Worm (Caenorhabditis elegans) whole organism, L1 larva: ENCODE data around the gene shc-3.

ENCODE experiments used
- C04F5.9 ChIP-seq: sonication (generic microtip); optimal IDR thresholded peaks from 2 replicates; lab custom pipeline; 2016; ENCODE audit warnings: missing genetic modification characterization, missing compliant biosample characterization
- C34B4.2 ChIP-seq: sonication (generic microtip); optimal IDR thresholded peaks from 2 replicates; lab custom pipeline; 2017; ENCODE audit warnings: mild to moderate bottlenecking, missing genetic modification characterization, missing compliant biosample characterization
- F16B12.6 ChIP-seq: fragments of 150-350 bp; optimal IDR thresholded peaks from 2 replicates; lab custom pipeline; 2014; ENCODE audit warnings: missing biosample characterization, missing genetic modification characterization
- Y116A8C.19 ChIP-seq: sonication (generic microtip); optimal IDR thresholded peaks from 2 replicates; lab custom pipeline; 2016; ENCODE audit warnings: missing compliant biosample characterization, missing genetic modification characterization, borderline replicate concordance
- aha-1 ChIP-seq: fragments of 150-350 bp; optimal IDR thresholded peaks from 2 replicates; lab custom pipeline; 2014; ENCODE audit warnings: missing biosample characterization, missing genetic modification characterization
- alr-1 ChIP-seq: fragments of 200-800 bp; sonication (Bioruptor generic); optimal IDR thresholded peaks from 2 replicates; lab custom pipeline; 2018; ENCODE audit warnings: borderline replicate concordance, mild to moderate bottlenecking, missing genetic modification characterization, missing compliant biosample characterization
- ceh-63 ChIP-seq: fragments of 200-800 bp; sonication (Bioruptor generic); optimal IDR thresholded peaks from 2 replicates; lab custom pipeline; 2018; ENCODE audit warnings: mild to moderate bottlenecking, missing genetic modification characterization, missing compliant biosample characterization
- ceh-8 ChIP-seq: fragments of 200-800 bp; sonication (Bioruptor generic); optimal IDR thresholded peaks from 2 replicates; lab custom pipeline; 2018; ENCODE audit warnings: mild to moderate bottlenecking, missing genetic modification characterization, moderate library complexity, missing compliant biosample characterization
- ceh-82 ChIP-seq, 3 experiments: fragments of 150-350 bp in 1 of 3; sonication (generic microtip) in 2 of 3; optimal IDR thresholded peaks; 2 replicates each; lab custom pipeline; 2014 to 2017; ENCODE audit warnings: missing biosample characterization in 3 of 3, missing genetic modification characterization in 3 of 3
- ceh-88 ChIP-seq: fragments of 200-800 bp; sonication (Bioruptor generic); IDR thresholded peaks from 2 replicates; pipeline ENCODE4 v1.3.6; 2022; ENCODE audit warnings: missing genetic modification characterization, missing compliant biosample characterization
- ces-1 ChIP-seq: fragments of 150-350 bp; optimal IDR thresholded peaks from 2 replicates; lab custom pipeline; 2014; ENCODE audit warnings: missing biosample characterization, missing genetic modification reagents, missing genetic modification characterization
- dpl-1 ChIP-seq, 3 experiments: fragments of 150-350 bp in 2 of 3; sonication (generic microtip) in 1 of 3; optimal IDR thresholded peaks; 2 replicates each; lab custom pipeline; 2014 to 2017; ENCODE audit warnings: missing biosample characterization in 3 of 3, missing genetic modification characterization in 3 of 3, missing genetic modification reagents in 3 of 3
- dsc-1 ChIP-seq: sonication (generic microtip); optimal IDR thresholded peaks from 2 replicates; lab custom pipeline; 2016; ENCODE audit warnings: mild to moderate bottlenecking, missing genetic modification characterization, missing compliant biosample characterization
- efl-1 ChIP-seq, 4 experiments: fragments of 150-350 bp; optimal IDR thresholded peaks in 3 of 4; peaks in 1 of 4; 1 replicate in 1 of 4; 2 replicates in 3 of 4; lab custom pipeline; 2014; ENCODE audit warnings: missing biosample characterization in 2 of 4, missing genetic modification characterization in 2 of 4, missing genetic modification reagents in 2 of 4
- efl-3 ChIP-seq: fragments of 200-800 bp; sonication (Bioruptor generic); optimal IDR thresholded peaks from 2 replicates; lab custom pipeline; 2018; ENCODE audit warnings: mild to moderate bottlenecking, missing genetic modification characterization, missing compliant biosample characterization
- egl-27 ChIP-seq, 2 experiments: fragments of 150-350 bp in 1 of 2; sonication (generic microtip); optimal IDR thresholded peaks; 3 replicates each; lab custom pipeline; 2017 to 2018; ENCODE audit warnings: missing biosample characterization in 2 of 2, missing genetic modification characterization in 2 of 2, missing genetic modification reagents in 2 of 2
- fkh-8 ChIP-seq: sonication (generic microtip); optimal IDR thresholded peaks from 2 replicates; lab custom pipeline; 2016; ENCODE audit warnings: mild to moderate bottlenecking, missing genetic modification characterization, missing compliant biosample characterization
- fos-1 ChIP-seq: fragments of 150-350 bp; optimal IDR thresholded peaks from 2 replicates; lab custom pipeline; 2014; ENCODE audit warnings: missing biosample characterization, missing genetic modification characterization
- hlh-4 ChIP-seq: sonication (generic microtip); optimal IDR thresholded peaks from 2 replicates; lab custom pipeline; 2016; ENCODE audit warnings: mild to moderate bottlenecking, missing genetic modification characterization, missing compliant biosample characterization
- lin-14 ChIP-seq: fragments of 200-800 bp; sonication (Bioruptor generic); optimal IDR thresholded peaks from 2 replicates; lab custom pipeline; 2018; ENCODE audit warnings: mild to moderate bottlenecking, missing genetic modification characterization, moderate library complexity, missing compliant biosample characterization
- lin-35 ChIP-seq, 2 experiments: fragments of 150-350 bp; optimal IDR thresholded peaks; 2 replicates each; lab custom pipeline; 2014; ENCODE audit warnings: missing biosample characterization in 2 of 2, missing genetic modification characterization in 2 of 2, missing genetic modification reagents in 2 of 2
- lsy-2 ChIP-seq, 2 experiments: fragments of 150-350 bp; optimal IDR thresholded peaks; 2 replicates each; lab custom pipeline; 2014; ENCODE audit warnings: missing biosample characterization in 2 of 2, missing genetic modification characterization in 2 of 2
- mab-9 ChIP-seq: fragments of 200-800 bp; sonication (Bioruptor generic); IDR thresholded peaks from 2 replicates; pipeline ENCODE4 v1.3.6; 2022; ENCODE audit warnings: missing genetic modification reagents, missing genetic modification characterization, missing compliant biosample characterization
- mdl-1 ChIP-seq, 2 experiments: fragments of 150-350 bp; optimal IDR thresholded peaks; 2 replicates each; lab custom pipeline; 2014 to 2017; ENCODE audit warnings: missing biosample characterization in 2 of 2, missing genetic modification characterization in 2 of 2, inconsistent platforms in 1 of 2
- nhr-12 ChIP-seq: sonication (generic microtip); optimal IDR thresholded peaks from 2 replicates; lab custom pipeline; 2017; ENCODE audit warnings: missing biosample characterization, missing genetic modification characterization
- nhr-20 ChIP-seq: sonication (generic microtip); optimal IDR thresholded peaks from 2 replicates; lab custom pipeline; 2016; ENCODE audit warnings: mild to moderate bottlenecking, missing genetic modification characterization, missing compliant biosample characterization
- nhr-237 ChIP-seq: fragments of 150-350 bp; optimal IDR thresholded peaks from 2 replicates; lab custom pipeline; 2014; ENCODE audit warnings: missing biosample characterization, missing genetic modification characterization
- nhr-47 ChIP-seq: sonication (generic microtip); optimal IDR thresholded peaks from 2 replicates; lab custom pipeline; 2016; ENCODE audit warnings: mild to moderate bottlenecking, missing genetic modification characterization, moderate library complexity, missing compliant biosample characterization
- nhr-71 ChIP-seq: sonication (generic microtip); optimal IDR thresholded peaks from 2 replicates; lab custom pipeline; 2016; ENCODE audit warnings: mild to moderate bottlenecking, missing genetic modification characterization, moderate library complexity, missing compliant biosample characterization
- nhr-76 ChIP-seq: sonication (generic microtip); optimal IDR thresholded peaks from 2 replicates; lab custom pipeline; 2017; ENCODE audit warnings: missing biosample characterization, missing genetic modification characterization
- nhr-77 ChIP-seq: fragments of 150-350 bp; optimal IDR thresholded peaks from 2 replicates; lab custom pipeline; 2014; ENCODE audit warnings: missing biosample characterization, missing genetic modification characterization
- nhr-84 ChIP-seq: sonication (generic microtip); optimal IDR thresholded peaks from 2 replicates; lab custom pipeline; 2017; ENCODE audit warnings: missing biosample characterization, missing genetic modification characterization
- nhr-85 ChIP-seq: sonication (generic microtip); peaks from one replicate; lab custom pipeline; 2016; ENCODE audit warnings: missing genetic modification characterization, inconsistent platforms, missing compliant biosample characterization
- pag-3 ChIP-seq: sonication (generic microtip); optimal IDR thresholded peaks from 2 replicates; lab custom pipeline; 2017; ENCODE audit warnings: missing genetic modification characterization, mild to moderate bottlenecking, missing compliant biosample characterization, antibody characterized with exemption, borderline replicate concordance; ENCODE audit not compliant: insufficient read depth
- pax-3 ChIP-seq: fragments of 200-800 bp; sonication (Bioruptor generic); optimal IDR thresholded peaks from 2 replicates; lab custom pipeline; 2018; ENCODE audit warnings: mild to moderate bottlenecking, missing genetic modification characterization, moderate library complexity, missing compliant biosample characterization
- skn-1 ChIP-seq: fragments of 150-350 bp; optimal IDR thresholded peaks from 2 replicates; lab custom pipeline; 2014; ENCODE audit warnings: missing biosample characterization, missing genetic modification characterization
- snu-23 ChIP-seq: sonication (generic microtip); optimal IDR thresholded peaks from 2 replicates; lab custom pipeline; 2016; ENCODE audit warnings: missing genetic modification characterization, missing compliant biosample characterization
- unc-130 ChIP-seq: fragments of 150-350 bp; optimal IDR thresholded peaks from 2 replicates; lab custom pipeline; 2017; ENCODE audit warnings: missing biosample characterization, missing genetic modification characterization, inconsistent platforms
- unc-62 ChIP-seq: fragments of 150-350 bp; optimal IDR thresholded peaks from 2 replicates; lab custom pipeline; 2014; ENCODE audit warnings: missing biosample characterization, missing genetic modification reagents, missing genetic modification characterization
- unc-86 ChIP-seq: sonication (generic microtip); optimal IDR thresholded peaks from 2 replicates; lab custom pipeline; 2016; ENCODE audit warnings: missing genetic modification characterization, missing compliant biosample characterization
- unc-98 ChIP-seq: fragments of 200-800 bp; sonication (Bioruptor generic); IDR thresholded peaks from 2 replicates; pipeline ENCODE4 v1.3.6; 2022; ENCODE audit warnings: missing genetic modification characterization, missing compliant biosample characterization
- xbp-1 ChIP-seq: sonication (generic microtip); optimal IDR thresholded peaks from 2 replicates; lab custom pipeline; 2016; ENCODE audit warnings: missing genetic modification characterization, missing compliant biosample characterization
- ztf-11 ChIP-seq, 2 experiments: sonication (generic microtip); optimal IDR thresholded peaks; 2 replicates each; lab custom pipeline; 2016 to 2017; ENCODE audit warnings: missing genetic modification characterization in 2 of 2, missing biosample characterization in 1 of 2, missing compliant biosample characterization in 1 of 2
- ztf-4 ChIP-seq: fragments of 150-350 bp; optimal IDR thresholded peaks from 2 replicates; lab custom pipeline; 2014; ENCODE audit warnings: missing biosample characterization, missing genetic modification characterization

The shc-3 gene

DNA sequence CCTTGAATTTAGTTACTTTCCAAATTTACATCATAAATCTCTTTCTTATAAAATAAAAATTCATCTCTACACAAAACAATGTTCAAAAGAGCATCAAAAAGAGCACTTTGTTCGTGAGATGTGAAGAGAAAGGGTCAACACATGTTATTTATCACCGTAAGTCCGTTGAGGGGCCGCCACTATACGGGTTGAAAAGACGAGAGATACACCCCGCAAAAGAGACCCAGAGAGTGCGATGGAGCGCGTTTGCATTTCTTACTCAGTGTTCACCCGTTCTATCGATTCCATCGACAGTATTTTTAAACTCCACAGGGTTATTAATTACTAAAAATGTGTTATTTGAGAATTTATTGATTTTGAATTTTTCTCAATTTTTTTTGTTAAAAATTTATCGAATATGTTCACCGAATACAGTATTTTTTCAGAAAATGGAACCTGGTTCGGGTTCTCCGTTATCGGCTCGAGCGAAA is 9.6 kb downstream of the shc-3 start, which contains the start of gene pix-1 (continued):
- TF ChIP-seq nhr-84 (tag; lab: Kevin White, UChicago) (no peak), F16B12.6 (no peak), nhr-71 (tag; lab: Kevin White, UChicago) (peak; percentile 84), mab-9 (GFP tag; lab: Robert Waterston, UW) (no peak), efl-3 (no peak), ztf-4 (no peak), nhr-20 (peak; percentile 69), ces-1 (GFP tag; lab: Kevin White, UChicago) (no peak), unc-98 (GFP tag; lab: Robert Waterston, UW) (no peak), alr-1 (no peak), lsy-2 (tag; optimal IDR thresholded peaks at IDR 0.05; lab: Kevin White, UChicago) (peak; percentile 59 to 69), nhr-237 (tag; lab: Kevin White, UChicago) (no peak), mdl-1 (tag; optimal IDR thresholded peaks at IDR 0.05; lab: Kevin White, UChicago) (peak in 1 of 2 experiments; percentile 55)

- TF ChIP-seq ceh-63 (GFP tag; lab: Kevin White, UChicago) (no peak), Y116A8C.19 (tag; lab: Kevin White, UChicago) (no peak), efl-1 (optimal IDR thresholded peaks at IDR 0.05; lab: Kevin White, UChicago) (no peak), efl-1 (GFP tag; optimal IDR thresholded peaks at IDR 0.05 in 1 of 2; lab: Kevin White, UChicago) (no peak), nhr-76 (no peak), xbp-1 (tag; lab: Kevin White, UChicago) (no peak), nhr-47 (tag; lab: Kevin White, UChicago) (no peak), fos-1 (tag; lab: Kevin White, UChicago) (no peak), nhr-12 (tag; lab: Kevin White, UChicago) (no peak), lsy-2 (tag; optimal IDR thresholded peaks at IDR 0.05; lab: Kevin White, UChicago) (no peak), hlh-4 (tag; lab: Kevin White, UChicago) (no peak), nhr-84 (tag; lab: Kevin White, UChicago) (no peak), ceh-88 (GFP tag; lab: Robert Waterston, UW) (no peak), egl-27 (tag; optimal IDR thresholded peaks at IDR 0.05; lab: Kevin White, UChicago) (no peak), lin-14 (GFP tag; lab: Kevin White, UChicago) (no peak), snu-23 (no peak)
These were observed 11.7 kb downstream of the shc-3 start for ce11 chrX:13728991-13729390.

DNA sequence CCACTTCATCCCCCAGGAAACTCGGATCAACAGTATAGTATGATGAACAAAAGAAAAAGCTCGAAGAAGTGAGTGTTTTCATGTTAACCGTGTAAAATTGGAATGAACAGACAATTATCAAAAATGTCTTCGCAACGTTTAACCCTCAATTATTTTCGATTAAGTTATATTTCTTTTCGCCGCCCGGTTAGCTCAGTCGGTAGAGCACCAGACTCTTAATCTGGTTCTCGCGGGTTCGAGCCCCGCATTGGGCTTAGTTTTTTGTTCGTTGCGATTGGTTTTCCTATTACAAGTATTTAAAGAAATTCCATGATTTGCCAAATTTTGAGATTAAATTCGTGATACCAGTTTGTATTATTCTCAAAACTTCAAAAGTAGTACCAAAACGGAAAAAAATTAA is 12.4 kb downstream of the shc-3 start:
- no peak for TF ChIP-seq nhr-77 (tag; lab: Kevin White, UChicago)
- no peak for TF ChIP-seq efl-1 (optimal IDR thresholded peaks at IDR 0.05; lab: Kevin White, UChicago)
- peak in 1 of 2 experiments; percentile 23 for TF ChIP-seq efl-1 (GFP tag; optimal IDR thresholded peaks at IDR 0.05 in 1 of 2; lab: Kevin White, UChicago)

- TF ChIP-seq nhr-84 (tag; lab: Kevin White, UChicago) (no peak), C04F5.9 (no peak), mdl-1 (tag; optimal IDR thresholded peaks at IDR 0.05; lab: Kevin White, UChicago) (peak in 1 of 2 experiments; percentile 27), ztf-11 (tag; optimal IDR thresholded peaks at IDR 0.05; lab: Kevin White, UChicago) (no peak), skn-1 (tag; lab: Kevin White, UChicago) (peak; percentile 16), nhr-47 (tag; lab: Kevin White, UChicago) (peak; percentile 43), unc-62 (GFP tag; lab: Kevin White, UChicago) (no peak), unc-86 (tag; lab: Kevin White, UChicago) (peak; percentile 13), ceh-82 (tag; optimal IDR thresholded peaks at IDR 0.05; lab: Kevin White, UChicago) (peak in 2 of 3 experiments; percentile 28 to 32), egl-27 (tag; optimal IDR thresholded peaks at IDR 0.05; lab: Kevin White, UChicago) (no peak), ceh-63 (GFP tag; lab: Kevin White, UChicago) (no peak), lin-35 (GFP tag; optimal IDR thresholded peaks at IDR 0.05; lab: Kevin White, UChicago) (peak in 1 of 2 experiments; percentile 15), aha-1 (no peak), dpl-1 (GFP tag; optimal IDR thresholded peaks at IDR 0.05; lab: Kevin White, UChicago) (peak in 1 of 3 experiments; percentile 2), C34B4.2 (tag; lab: Kevin White, UChicago) (no peak), nhr-85 (tag; lab: Kevin White, UChicago) (peak; percentile 88), unc-130 (tag; lab: Kevin White, UChicago) (no peak), pag-3 (tag; lab: Kevin White, UChicago) (no peak), ceh-8 (GFP tag; lab: Kevin White, UChicago) (no peak), pax-3 (tag; lab: Kevin White, UChicago) (no peak), dsc-1 (tag; lab: Kevin White, UChicago) (peak; percentile 73), fkh-8 (peak; percentile 47)
These were observed 13.1 kb downstream of the shc-3 start for ce11 chrX:13730209-13730975.
